Fruit fly (Drosophila melanogaster) whole organism, embryonic: ENCODE measurements around the gene gpp.

ENCODE experiments used
- Atf-2 ChIP-seq: fragments of 200-800 bp; sonication (Bioruptor generic); optimal IDR thresholded peaks from 2 replicates; lab custom pipeline; 2016; ENCODE audit warnings: missing biosample characterization, missing genetic modification characterization
- CG12071 ChIP-seq: fragments of 200-800 bp; sonication (Bioruptor generic); optimal IDR thresholded peaks from 3 replicates; lab custom pipeline; 2018; ENCODE audit warnings: missing biosample characterization, mild to moderate bottlenecking, missing genetic modification characterization
- CG1233 ChIP-seq: fragments of 200-800 bp; sonication (Bioruptor generic); optimal IDR thresholded peaks from 4 replicates; lab custom pipeline; 2018; ENCODE audit warnings: missing biosample characterization, mild to moderate bottlenecking, missing genetic modification characterization
- CG1529 ChIP-seq: fragments of 200-800 bp; sonication (Bioruptor generic); optimal IDR thresholded peaks from 3 replicates; lab custom pipeline; 2018; ENCODE audit warnings: missing biosample characterization, missing genetic modification characterization
- CG15696 ChIP-seq: fragments of 200-800 bp; sonication (Bioruptor generic); optimal IDR thresholded peaks from 2 replicates; lab custom pipeline; 2019; ENCODE audit warnings: missing biosample characterization, mild to moderate bottlenecking, missing genetic modification characterization, moderate library complexity
- CG1603 ChIP-seq: fragments of 200-800 bp; sonication (Bioruptor generic); optimal IDR thresholded peaks from 2 replicates; lab custom pipeline; 2019; ENCODE audit warnings: missing biosample characterization, mild to moderate bottlenecking, missing genetic modification characterization, moderate library complexity
- CG18262 ChIP-seq: fragments of 200-800 bp; optimal IDR thresholded peaks from 3 replicates; lab custom pipeline; 2019; ENCODE audit warnings: missing biosample characterization, mild to moderate bottlenecking, missing genetic modification characterization, moderate library complexity
- CG30403 ChIP-seq: fragments of 200-800 bp; sonication (Bioruptor generic); optimal IDR thresholded peaks from 3 replicates; lab custom pipeline; 2016; ENCODE audit warnings: missing biosample characterization, missing genetic modification characterization
- CG31388 ChIP-seq: fragments of 200-800 bp; sonication (Bioruptor generic); optimal IDR thresholded peaks from 2 replicates; lab custom pipeline; 2016; ENCODE audit warnings: missing biosample characterization, missing genetic modification characterization
- CG4360 ChIP-seq: fragments of 200-800 bp; sonication (Bioruptor generic); IDR thresholded peaks from 2 replicates; pipeline ENCODE4 v1.3.6; 2022; ENCODE audit warnings: missing biosample characterization, missing genetic modification characterization
- CG4424 ChIP-seq: fragments of 200-800 bp; sonication (Bioruptor generic); optimal IDR thresholded peaks from 3 replicates; lab custom pipeline; 2016; ENCODE audit warnings: missing biosample characterization, missing genetic modification characterization
- CG5953 ChIP-seq: fragments of 200-800 bp; sonication (Bioruptor generic); IDR thresholded peaks from 2 replicates; pipeline ENCODE4 v1.3.6; 2022; ENCODE audit warnings: missing biosample characterization, missing genetic modification characterization
- CG6683 ChIP-seq: fragments of 200-800 bp; sonication (Bioruptor generic); optimal IDR thresholded peaks from 2 replicates; lab custom pipeline; 2017; ENCODE audit warnings: missing biosample characterization, mild to moderate bottlenecking, missing genetic modification characterization, missing genetic modification reagents
- CG6854 ChIP-seq: fragments of 200-800 bp; sonication (Bioruptor generic); optimal IDR thresholded peaks from 3 replicates; lab custom pipeline; 2017; ENCODE audit warnings: missing biosample characterization, mild to moderate bottlenecking, missing genetic modification characterization
- CG7556 ChIP-seq: fragments of 200-800 bp; sonication (Bioruptor generic); optimal IDR thresholded peaks from 2 replicates; lab custom pipeline; 2017; ENCODE audit warnings: missing biosample characterization, mild to moderate bottlenecking, missing genetic modification characterization
- CG7745 ChIP-seq: fragments of 200-800 bp; sonication (Bioruptor generic); optimal IDR thresholded peaks from 2 replicates; lab custom pipeline; 2018; ENCODE audit warnings: missing biosample characterization, mild to moderate bottlenecking, missing genetic modification characterization, moderate library complexity
- CG8359 ChIP-seq: fragments of 200-800 bp; sonication (Bioruptor generic); optimal IDR thresholded peaks from 2 replicates; lab custom pipeline; 2017; ENCODE audit warnings: missing biosample characterization, mild to moderate bottlenecking, missing genetic modification characterization, borderline replicate concordance
- CTCF ChIP-seq: fragments of 200-800 bp; sonication (Bioruptor generic); optimal IDR thresholded peaks from 2 replicates; lab custom pipeline; 2017; ENCODE audit warnings: missing biosample characterization, mild to moderate bottlenecking, missing genetic modification characterization, moderate library complexity
- Drgx ChIP-seq: fragments of 200-800 bp; sonication (Bioruptor generic); IDR thresholded peaks from 2 replicates; pipeline ENCODE4 v1.3.6; 2022; ENCODE audit warnings: missing biosample characterization, missing genetic modification characterization
- Hand ChIP-seq: fragments of 200-800 bp; sonication (Bioruptor generic); optimal IDR thresholded peaks from 2 replicates; lab custom pipeline; 2017; ENCODE audit warnings: mild to moderate bottlenecking, missing biosample characterization, missing genetic modification reagents, missing genetic modification characterization
- Hr51 ChIP-seq, 2 experiments: fragments of 200-800 bp; sonication (Bioruptor generic); optimal IDR thresholded peaks; 2 replicates in 1 of 2; 3 replicates in 1 of 2; lab custom pipeline; 2016 to 2018; ENCODE audit warnings: missing biosample characterization in 2 of 2, missing genetic modification characterization in 2 of 2, mild to moderate bottlenecking in 1 of 2, moderate library complexity in 1 of 2
- MBD-R2 ChIP-seq: fragments of 200-800 bp; sonication (Bioruptor generic); IDR thresholded peaks from 2 replicates; pipeline ENCODE4 v1.3.6; 2022; ENCODE audit warnings: missing biosample characterization, missing genetic modification characterization
- MTF-1 ChIP-seq: fragments of 200-800 bp; sonication (Bioruptor generic); optimal IDR thresholded peaks from 2 replicates; lab custom pipeline; 2018; ENCODE audit warnings: missing biosample characterization, mild to moderate bottlenecking, missing genetic modification characterization, borderline replicate concordance
- Mad ChIP-seq: fragments of 200-800 bp; sonication (Bioruptor generic); optimal IDR thresholded peaks from 2 replicates; lab custom pipeline; 2016; ENCODE audit warnings: missing biosample characterization, missing genetic modification characterization
- NFAT ChIP-seq: fragments of 200-800 bp; sonication (Bioruptor generic); IDR thresholded peaks from 2 replicates; pipeline ENCODE4 v1.3.6; 2022; ENCODE audit warnings: missing biosample characterization, missing genetic modification characterization
- Neu2 ChIP-seq: fragments of 200-800 bp; sonication (Bioruptor generic); optimal IDR thresholded peaks from 3 replicates; lab custom pipeline; 2016; ENCODE audit warnings: missing biosample characterization, missing genetic modification characterization, borderline replicate concordance
- NfI ChIP-seq: fragments of 200-800 bp; sonication (Bioruptor generic); optimal IDR thresholded peaks from 3 replicates; lab custom pipeline; 2018; ENCODE audit warnings: missing biosample characterization, mild to moderate bottlenecking, missing genetic modification characterization, moderate library complexity
- Trl ChIP-seq, 3 experiments: fragments of >200 bp in 2 of 3; fragments of 200-800 bp in 1 of 3; sonication (Bioruptor generic) in 1 of 3; optimal IDR thresholded peaks; 2 replicates in 1 of 3; 3 replicates in 2 of 3; lab custom pipeline; 2016 to 2017; ENCODE audit warnings: missing biosample characterization in 1 of 3, missing genetic modification characterization in 1 of 3
- Xbp1 ChIP-seq: fragments of 200-800 bp; sonication (Bioruptor generic); optimal IDR thresholded peaks from 3 replicates; lab custom pipeline; 2016; ENCODE audit warnings: missing biosample characterization, mild to moderate bottlenecking, missing genetic modification characterization
- aop ChIP-seq: fragments of 200-800 bp; sonication (Bioruptor generic); IDR thresholded peaks from 2 replicates; pipeline ENCODE4 v1.3.6; 2022; ENCODE audit warnings: missing biosample characterization, missing genetic modification characterization
- bcd ChIP-seq: fragments of 200-800 bp; sonication (Bioruptor generic); optimal IDR thresholded peaks from 2 replicates; lab custom pipeline; 2017; ENCODE audit warnings: missing biosample characterization, mild to moderate bottlenecking, missing genetic modification characterization
- btn ChIP-seq: fragments of 200-800 bp; sonication (Bioruptor generic); optimal IDR thresholded peaks from 2 replicates; lab custom pipeline; 2016; ENCODE audit warnings: missing biosample characterization, missing genetic modification characterization
- cato ChIP-seq: fragments of 200-800 bp; sonication (Bioruptor generic); optimal IDR thresholded peaks from 2 replicates; lab custom pipeline; 2016; ENCODE audit warnings: missing biosample characterization, missing genetic modification characterization, borderline replicate concordance
- caup ChIP-seq: fragments of 200-800 bp; sonication (Bioruptor generic); optimal IDR thresholded peaks from 3 replicates; lab custom pipeline; 2017; ENCODE audit warnings: missing biosample characterization, mild to moderate bottlenecking, missing genetic modification characterization, moderate library complexity; ENCODE audit not compliant: severe bottlenecking
- chm ChIP-seq: fragments of 200-800 bp; sonication (Bioruptor generic); IDR thresholded peaks from 2 replicates; pipeline ENCODE4 v1.3.6; 2022; ENCODE audit warnings: missing biosample characterization, missing genetic modification characterization
- chn ChIP-seq: fragments of 200-800 bp; sonication (Bioruptor generic); optimal IDR thresholded peaks from 2 replicates; lab custom pipeline; 2016; ENCODE audit warnings: missing biosample characterization, missing genetic modification characterization
- cwo ChIP-seq: fragments of 200-800 bp; sonication (Bioruptor generic); optimal IDR thresholded peaks from 3 replicates; lab custom pipeline; 2017; ENCODE audit warnings: missing biosample characterization, missing genetic modification characterization, mild to moderate bottlenecking, moderate library complexity, missing genetic modification reagents
- dati ChIP-seq: fragments of 200-800 bp; sonication (Bioruptor generic); IDR thresholded peaks from 2 replicates; pipeline ENCODE4 v1.3.6; 2022; ENCODE audit warnings: missing biosample characterization, missing genetic modification characterization
- ems ChIP-seq: fragments of 200-800 bp; sonication (Bioruptor generic); optimal IDR thresholded peaks from 3 replicates; lab custom pipeline; 2016; ENCODE audit warnings: missing biosample characterization, missing genetic modification characterization
- en ChIP-seq: fragments of 200-800 bp; sonication (Bioruptor generic); optimal IDR thresholded peaks from 2 replicates; lab custom pipeline; 2016; ENCODE audit warnings: missing biosample characterization, missing genetic modification characterization
- ham ChIP-seq: fragments of 200-800 bp; sonication (Bioruptor generic); IDR thresholded peaks from 2 replicates; pipeline ENCODE4 v1.3.6; 2022; ENCODE audit warnings: missing biosample characterization, missing genetic modification characterization
- kni ChIP-seq: fragments of 200-800 bp; sonication (Bioruptor generic); optimal IDR thresholded peaks from 3 replicates; lab custom pipeline; 2017; ENCODE audit warnings: mild to moderate bottlenecking, missing biosample characterization, missing genetic modification reagents, missing genetic modification characterization
- nau ChIP-seq: fragments of 200-800 bp; sonication (Bioruptor generic); optimal IDR thresholded peaks from 3 replicates; lab custom pipeline; 2017; ENCODE audit warnings: missing biosample characterization, mild to moderate bottlenecking, missing genetic modification characterization, missing genetic modification reagents
- nom ChIP-seq: fragments of 200-800 bp; sonication (Bioruptor generic); optimal IDR thresholded peaks from 2 replicates; lab custom pipeline; 2017; ENCODE audit warnings: missing biosample characterization, missing genetic modification characterization, mild to moderate bottlenecking, moderate library complexity, missing genetic modification reagents
- pb ChIP-seq: fragments of 200-800 bp; sonication (Bioruptor generic); optimal IDR thresholded peaks from 3 replicates; lab custom pipeline; 2016; ENCODE audit warnings: missing biosample characterization, missing genetic modification characterization
- pnt ChIP-seq: fragments of 200-800 bp; sonication (Bioruptor generic); optimal IDR thresholded peaks from 3 replicates; lab custom pipeline; 2016; ENCODE audit warnings: missing biosample characterization, missing genetic modification characterization
- scrt ChIP-seq: fragments of 200-800 bp; sonication (Bioruptor generic); optimal IDR thresholded peaks from 2 replicates; lab custom pipeline; 2018; ENCODE audit warnings: missing biosample characterization, mild to moderate bottlenecking, missing genetic modification characterization, moderate library complexity
- zen ChIP-seq: fragments of 200-800 bp; sonication (Bioruptor generic); optimal IDR thresholded peaks from 3 replicates; lab custom pipeline; 2018; ENCODE audit warnings: missing biosample characterization, mild to moderate bottlenecking, missing genetic modification characterization, moderate library complexity

gpp gene

dm6 chr3R:6405674-6406565 is 735 bp upstream of the gpp start, which contains the start of gene Dmtn (continued):
- TF ChIP-seq ham (GFP tag; lab: Robert Waterston, UW), result no peak
- no peak for TF ChIP-seq NFAT (GFP tag; lab: Robert Waterston, UW)
- peak; percentile 60 for TF ChIP-seq kni (GFP tag; lab: Kevin White, UChicago)
- peak; percentile 63 for TF ChIP-seq CG1603 (tag; lab: Kevin White, UChicago)
- TF ChIP-seq CG4424, result peak; percentile 38
- TF ChIP-seq Xbp1 (GFP tag; lab: Kevin White, UChicago), result peak; percentile 13
- no peak for TF ChIP-seq pb (GFP tag; lab: Kevin White, UChicago)
- no peak for TF ChIP-seq CG7745 (tag; lab: Kevin White, UChicago)
- peak; percentile 3 for TF ChIP-seq NfI (GFP tag; lab: Kevin White, UChicago)
- no peak for TF ChIP-seq CG1529 (GFP tag; lab: Kevin White, UChicago)
- TF ChIP-seq CG12071 (GFP tag; lab: Kevin White, UChicago), result peak; percentile 35
- no peak for TF ChIP-seq chm (GFP tag; lab: Robert Waterston, UW)
- no peak for TF ChIP-seq dati (GFP tag; lab: Robert Waterston, UW)
- no peak for TF ChIP-seq btn (GFP tag; lab: Kevin White, UChicago)
- TF ChIP-seq caup (GFP tag; lab: Kevin White, UChicago), result peak; percentile 30
- no peak for TF ChIP-seq pnt (GFP tag; lab: Kevin White, UChicago)
- TF ChIP-seq scrt (GFP tag; lab: Kevin White, UChicago), result peak; percentile 35
- TF ChIP-seq MTF-1 (GFP tag; lab: Kevin White, UChicago), result peak; percentile 63
- TF ChIP-seq Neu2 (GFP tag; lab: Kevin White, UChicago), result no peak
- peak; percentile 40 for TF ChIP-seq CG18262
- TF ChIP-seq CG6854 (GFP tag; lab: Kevin White, UChicago), result no peak
- no peak for TF ChIP-seq Atf-2
- TF ChIP-seq aop (GFP tag; lab: Robert Waterston, UW), result no peak
- TF ChIP-seq CG4360 (GFP tag; lab: Robert Waterston, UW), result no peak
- no peak for TF ChIP-seq CG8359 (GFP tag; lab: Kevin White, UChicago)
- TF ChIP-seq bcd (GFP tag; lab: Kevin White, UChicago), result peak; percentile 29
- no peak for TF ChIP-seq MBD-R2 (GFP tag; lab: Robert Waterston, UW)
- TF ChIP-seq ems (GFP tag; lab: Kevin White, UChicago), result peak; percentile 6
- no peak for TF ChIP-seq zen (tag; lab: Kevin White, UChicago)
- no peak for TF ChIP-seq CG1233
- no peak for TF ChIP-seq Mad
- peak; percentile 39 for TF ChIP-seq nau (GFP tag; lab: Kevin White, UChicago)
- peak; percentile 4 to 24 for TF ChIP-seq Hr51 (GFP tag; optimal IDR thresholded peaks at IDR 0.05; lab: Kevin White, UChicago)
- TF ChIP-seq cato (GFP tag; lab: Kevin White, UChicago), result peak; percentile 18
- TF ChIP-seq CG7556 (GFP tag; lab: Kevin White, UChicago), result peak; percentile 35
- no peak for TF ChIP-seq CG6683 (GFP tag; lab: Kevin White, UChicago)
- TF ChIP-seq chn (GFP tag; lab: Kevin White, UChicago), result no peak
- peak; percentile 24 for TF ChIP-seq CG30403 (GFP tag; lab: Kevin White, UChicago)
- TF ChIP-seq CG15696 (tag; lab: Kevin White, UChicago), result peak; percentile 16
- no peak for TF ChIP-seq Drgx (GFP tag; lab: Robert Waterston, UW)
- TF ChIP-seq CG5953, result no peak
- TF ChIP-seq CTCF (GFP tag; lab: Kevin White, UChicago), result no peak
- peak; percentile 49 for TF ChIP-seq nom (GFP tag; lab: Kevin White, UChicago)
- TF ChIP-seq en (GFP tag; lab: Kevin White, UChicago), result no peak
- no peak for TF ChIP-seq CG31388 (GFP tag; lab: Kevin White, UChicago)
- no peak for TF ChIP-seq cwo (GFP tag; lab: Kevin White, UChicago)
- no peak for TF ChIP-seq Hand (GFP tag; lab: Kevin White, UChicago)
- peak in 1 of 2 experiments; percentile 21 for TF ChIP-seq Trl (optimal IDR thresholded peaks at IDR 0.05; lab: Kevin White, UChicago)
- TF ChIP-seq Trl (GFP tag; optimal IDR thresholded peaks at IDR 0.05; lab: Kevin White, UChicago), result no peak
